Fruit fly (Drosophila melanogaster) whole organism, embryonic: ENCODE data around the gene UQCR-C2.
A peak's percentile ranks its signal among the peaks of the same experiment; 100 is the strongest.

Experiments used
- Abd-B ChIP-seq: fragments of 200-800 bp; sonication (Bioruptor generic); optimal IDR thresholded peaks from 2 replicates; lab custom pipeline; 2018; ENCODE audit warnings: missing biosample characterization, mild to moderate bottlenecking, missing genetic modification characterization, moderate library complexity
- Aef1 ChIP-seq: fragments of 200-800 bp; sonication (Bioruptor generic); IDR thresholded peaks from 3 replicates; pipeline ENCODE4 v1.3.6; 2022; ENCODE audit warnings: missing biosample characterization, missing genetic modification characterization
- BEAF-32 ChIP-seq: fragments of 200-800 bp; sonication (Bioruptor generic); optimal IDR thresholded peaks from 3 replicates; lab custom pipeline; 2017; ENCODE audit warnings: missing biosample characterization, missing genetic modification characterization, mild to moderate bottlenecking, moderate library complexity, missing genetic modification reagents
- Blimp-1 ChIP-seq: fragments of 200-800 bp; sonication (Bioruptor generic); optimal IDR thresholded peaks from 3 replicates; lab custom pipeline; 2018; ENCODE audit warnings: missing biosample characterization, missing genetic modification characterization, mild to moderate bottlenecking, moderate library complexity, missing genetic modification reagents
- Bteb2 ChIP-seq: fragments of 200-800 bp; sonication (Bioruptor generic); optimal IDR thresholded peaks from 2 replicates; lab custom pipeline; 2016; ENCODE audit warnings: missing biosample characterization, missing genetic modification characterization
- CG10543 ChIP-seq: fragments of 200-800 bp; sonication (Bioruptor generic); optimal IDR thresholded peaks from 3 replicates; lab custom pipeline; 2017; ENCODE audit warnings: missing biosample characterization, mild to moderate bottlenecking, missing genetic modification characterization, moderate library complexity
- CG12236 ChIP-seq: fragments of 200-800 bp; sonication (Bioruptor generic); optimal IDR thresholded peaks from 2 replicates; lab custom pipeline; 2016; ENCODE audit warnings: missing biosample characterization, missing genetic modification characterization
- CG1233 ChIP-seq: fragments of 200-800 bp; sonication (Bioruptor generic); optimal IDR thresholded peaks from 4 replicates; lab custom pipeline; 2018; ENCODE audit warnings: missing biosample characterization, mild to moderate bottlenecking, missing genetic modification characterization
- CG13287 ChIP-seq: fragments of 200-800 bp; sonication (Bioruptor generic); IDR thresholded peaks from 2 replicates; pipeline ENCODE4 v1.3.6; 2022; ENCODE audit warnings: missing biosample characterization, missing genetic modification characterization; ENCODE audit not compliant: partially characterized antibody
- CG13775 ChIP-seq: fragments of 200-800 bp; sonication (Bioruptor generic); optimal IDR thresholded peaks from 3 replicates; lab custom pipeline; 2017; ENCODE audit warnings: missing biosample characterization, mild to moderate bottlenecking, missing genetic modification characterization
- CG17802 ChIP-seq: fragments of 200-800 bp; sonication (Bioruptor generic); optimal IDR thresholded peaks from 2 replicates; lab custom pipeline; 2018; ENCODE audit warnings: missing biosample characterization, mild to moderate bottlenecking, missing genetic modification characterization, moderate library complexity
- CG18011 ChIP-seq: fragments of 200-800 bp; sonication (Bioruptor generic); optimal IDR thresholded peaks from 2 replicates; lab custom pipeline; 2017; ENCODE audit warnings: missing biosample characterization, missing genetic modification characterization, mild to moderate bottlenecking, moderate library complexity, missing genotype
- CG2678 ChIP-seq: fragments of 200-800 bp; sonication (Bioruptor generic); optimal IDR thresholded peaks from 3 replicates; lab custom pipeline; 2019; ENCODE audit warnings: missing biosample characterization, mild to moderate bottlenecking, missing genetic modification characterization, moderate library complexity
- CG2889 ChIP-seq: fragments of 200-800 bp; sonication (Bioruptor generic); IDR thresholded peaks from 3 replicates; pipeline ENCODE4 v1.3.6; 2022; ENCODE audit warnings: missing biosample characterization, missing genetic modification characterization
- CG30020 ChIP-seq: fragments of 200-800 bp; optimal IDR thresholded peaks from 2 replicates; lab custom pipeline; 2019; ENCODE audit warnings: missing biosample characterization, mild to moderate bottlenecking, missing genetic modification characterization, moderate library complexity
- CG32532 ChIP-seq: fragments of 200-800 bp; sonication (Bioruptor generic); IDR thresholded peaks from 2 replicates; pipeline ENCODE4 v1.3.6; 2022; ENCODE audit warnings: missing biosample characterization, missing genetic modification characterization
- CG32767 ChIP-seq: fragments of 200-800 bp; sonication (Bioruptor generic); IDR thresholded peaks from 2 replicates; pipeline ENCODE4 v1.3.6; 2022; ENCODE audit warnings: missing biosample characterization, missing genetic modification characterization
- CG34224 ChIP-seq: fragments of 200-800 bp; sonication (Bioruptor generic); IDR thresholded peaks from 3 replicates; pipeline ENCODE4 v1.3.6; 2022; ENCODE audit warnings: missing biosample characterization, missing genetic modification characterization; ENCODE audit not compliant: partially characterized antibody
- CG3838 ChIP-seq: fragments of 200-800 bp; sonication (Bioruptor generic); optimal IDR thresholded peaks from 3 replicates; lab custom pipeline; 2016; ENCODE audit warnings: missing biosample characterization, missing genetic modification characterization
- CG4360 ChIP-seq: fragments of 200-800 bp; sonication (Bioruptor generic); IDR thresholded peaks from 2 replicates; pipeline ENCODE4 v1.3.6; 2022; ENCODE audit warnings: missing biosample characterization, missing genetic modification characterization
- CG4404 ChIP-seq: fragments of 200-800 bp; sonication (Bioruptor generic); IDR thresholded peaks from 2 replicates; pipeline ENCODE4 v1.3.6; 2022; ENCODE audit warnings: missing biosample characterization, missing genetic modification characterization
- CG6765 ChIP-seq: fragments of 200-800 bp; sonication (Bioruptor generic); optimal IDR thresholded peaks from 3 replicates; lab custom pipeline; 2017; ENCODE audit warnings: missing biosample characterization, mild to moderate bottlenecking, missing genetic modification characterization
- CG7786 ChIP-seq: fragments of 200-800 bp; sonication (Bioruptor generic); optimal IDR thresholded peaks from 2 replicates; lab custom pipeline; 2016; ENCODE audit warnings: missing biosample characterization, missing genetic modification characterization
- CG8281 ChIP-seq: fragments of 200-800 bp; sonication (Bioruptor generic); optimal IDR thresholded peaks from 2 replicates; lab custom pipeline; 2018; ENCODE audit warnings: missing biosample characterization, mild to moderate bottlenecking, missing genetic modification characterization, moderate library complexity
- CG8765 ChIP-seq: fragments of 200-800 bp; sonication (Bioruptor generic); IDR thresholded peaks from 2 replicates; pipeline ENCODE4 v1.3.6; 2022; ENCODE audit warnings: missing biosample characterization, missing genetic modification characterization
- CG8924 ChIP-seq: fragments of 200-800 bp; optimal IDR thresholded peaks from 3 replicates; lab custom pipeline; 2019; ENCODE audit warnings: missing biosample characterization, mild to moderate bottlenecking, missing genetic modification characterization, moderate library complexity
- CG9215 ChIP-seq: fragments of 200-800 bp; sonication (Bioruptor generic); IDR thresholded peaks from 2 replicates; pipeline ENCODE4 v1.3.6; 2022; ENCODE audit warnings: missing biosample characterization, missing genetic modification characterization
- D19A ChIP-seq: fragments of 200-800 bp; optimal IDR thresholded peaks from 3 replicates; lab custom pipeline; 2019; ENCODE audit warnings: missing biosample characterization, mild to moderate bottlenecking, missing genetic modification characterization, moderate library complexity
- Dref ChIP-seq: fragments of 200-800 bp; sonication (Bioruptor generic); IDR thresholded peaks from 2 replicates; pipeline ENCODE4 v1.3.6; 2022; ENCODE audit warnings: missing biosample characterization, missing genetic modification characterization
- Elba2 ChIP-seq: fragments of 200-800 bp; sonication (Bioruptor generic); optimal IDR thresholded peaks from 3 replicates; lab custom pipeline; 2016; ENCODE audit warnings: missing biosample characterization, missing genetic modification characterization
- HmgD ChIP-seq: fragments of 200-800 bp; sonication (Bioruptor generic); optimal IDR thresholded peaks from 3 replicates; lab custom pipeline; 2016; ENCODE audit warnings: missing biosample characterization, missing genetic modification characterization
- Jarid2 ChIP-seq: fragments of 200-800 bp; sonication (Bioruptor generic); optimal IDR thresholded peaks from 3 replicates; lab custom pipeline; 2017; ENCODE audit warnings: mild to moderate bottlenecking, missing biosample characterization, missing genetic modification reagents, missing genetic modification characterization
- Lpt ChIP-seq: fragments of >200 bp; optimal IDR thresholded peaks from 2 replicates; lab custom pipeline; 2018; ENCODE audit warnings: missing biosample characterization, missing genetic modification characterization
- Mrtf ChIP-seq: fragments of 200-800 bp; sonication (Bioruptor generic); IDR thresholded peaks from 3 replicates; pipeline ENCODE4 v1.3.6; 2022; ENCODE audit warnings: missing biosample characterization, missing genetic modification characterization
- Sin3A ChIP-seq: fragments of >200 bp; optimal IDR thresholded peaks from 2 replicates; lab custom pipeline; 2018
- Stat92E ChIP-seq, 3 experiments: fragments of >200 bp in 2 of 3; fragments of 200-800 bp in 1 of 3; sonication (Bioruptor generic) in 1 of 3; optimal IDR thresholded peaks; 2 replicates each; lab custom pipeline; 2017 to 2019; ENCODE audit warnings: missing biosample characterization in 3 of 3, missing genetic modification characterization in 3 of 3, mild to moderate bottlenecking in 1 of 3, moderate library complexity in 1 of 3
- cas ChIP-seq: fragments of 200-800 bp; sonication (Bioruptor generic); IDR thresholded peaks from 2 replicates; pipeline ENCODE4 v1.3.6; 2022; ENCODE audit warnings: missing biosample characterization, missing genetic modification characterization
- cg ChIP-seq: fragments of 200-800 bp; sonication (Bioruptor generic); optimal IDR thresholded peaks from 3 replicates; lab custom pipeline; 2019; ENCODE audit warnings: missing biosample characterization, mild to moderate bottlenecking, missing genetic modification characterization, moderate library complexity
- crol ChIP-seq: fragments of 200-800 bp; sonication (Bioruptor generic); IDR thresholded peaks from 2 replicates; pipeline ENCODE4 v1.3.6; 2022; ENCODE audit warnings: missing biosample characterization, missing genetic modification characterization
- disco-r ChIP-seq: fragments of 200-800 bp; sonication (Bioruptor generic); optimal IDR thresholded peaks from 2 replicates; lab custom pipeline; 2016; ENCODE audit warnings: missing biosample characterization, missing genetic modification characterization
- dmrt11E ChIP-seq: fragments of 200-800 bp; sonication (Bioruptor generic); optimal IDR thresholded peaks from 3 replicates; lab custom pipeline; 2018; ENCODE audit warnings: missing biosample characterization, mild to moderate bottlenecking, missing genetic modification characterization, moderate library complexity
- ham ChIP-seq: fragments of 200-800 bp; sonication (Bioruptor generic); IDR thresholded peaks from 2 replicates; pipeline ENCODE4 v1.3.6; 2022; ENCODE audit warnings: missing biosample characterization, missing genetic modification characterization
- hbn ChIP-seq: fragments of 200-800 bp; sonication (Bioruptor generic); IDR thresholded peaks from 2 replicates; pipeline ENCODE4 v1.3.6; 2022; ENCODE audit warnings: missing biosample characterization, missing genetic modification characterization; ENCODE audit not compliant: partially characterized antibody
- ken ChIP-seq: fragments of 200-800 bp; sonication (Bioruptor generic); IDR thresholded peaks from 3 replicates; pipeline ENCODE4 v1.3.6; 2022; ENCODE audit warnings: missing biosample characterization, missing genetic modification characterization
- odd ChIP-seq: fragments of 200-800 bp; sonication (Bioruptor generic); optimal IDR thresholded peaks from 2 replicates; lab custom pipeline; 2017; ENCODE audit warnings: missing biosample characterization, mild to moderate bottlenecking, missing genetic modification characterization
- pho ChIP-seq: fragments of 200-800 bp; sonication (Bioruptor generic); optimal IDR thresholded peaks from 2 replicates; lab custom pipeline; 2016; ENCODE audit warnings: missing biosample characterization, missing genetic modification characterization
- phol ChIP-seq: fragments of 200-800 bp; sonication (Bioruptor generic); optimal IDR thresholded peaks from 3 replicates; lab custom pipeline; 2018; ENCODE audit warnings: missing biosample characterization, mild to moderate bottlenecking, missing genetic modification characterization, moderate library complexity
- sc ChIP-seq, 3 experiments: fragments of >200 bp in 2 of 3; fragments of 200-800 bp in 1 of 3; sonication (Bioruptor generic) in 1 of 3; optimal IDR thresholded peaks; 2 replicates in 2 of 3; 3 replicates in 1 of 3; lab custom pipeline; 2017; ENCODE audit warnings: mild to moderate bottlenecking in 1 of 3, missing biosample characterization in 1 of 3, missing genetic modification characterization in 1 of 3, missing genetic modification reagents in 1 of 3
- so ChIP-seq: fragments of 200-800 bp; sonication (Bioruptor generic); IDR thresholded peaks from 3 replicates; pipeline ENCODE4 v1.3.6; 2022; ENCODE audit warnings: missing biosample characterization, missing genetic modification characterization
- trem ChIP-seq: fragments of 200-800 bp; optimal IDR thresholded peaks from 3 replicates; lab custom pipeline; 2019; ENCODE audit warnings: missing biosample characterization, mild to moderate bottlenecking, missing genetic modification characterization, moderate library complexity
- unpg ChIP-seq: fragments of 200-800 bp; sonication (Bioruptor generic); optimal IDR thresholded peaks from 3 replicates; lab custom pipeline; 2018; ENCODE audit warnings: missing biosample characterization, mild to moderate bottlenecking, missing genetic modification characterization, moderate library complexity

UQCR-C2 gene

dm6 chr3L:16544220-16544619 is 39.7 kb upstream of the UQCR-C2 start (continued):
- TF ChIP-seq CG1233 (no peak), CG18011 (GFP tag; lab: Kevin White, UChicago) (no peak), Dref (no peak), Aef1 (no peak), ken (GFP tag; lab: Robert Waterston, UW) (peak; percentile 61; the same call in 2 of the 3 replicates), CG32532 (GFP tag; lab: Robert Waterston, UW) (peak; percentile 45; the same call in 1 of the 2 replicates), hbn (GFP tag; lab: Robert Waterston, UW) (no peak), CG2889 (no peak), unpg (GFP tag; lab: Kevin White, UChicago) (peak; percentile 57), disco-r (GFP tag; lab: Kevin White, UChicago) (no peak), Stat92E (GFP tag; optimal IDR thresholded peaks at IDR 0.05; lab: Kevin White, UChicago) (no peak), CG3838 (GFP tag; lab: Kevin White, UChicago) (no peak), trem (no peak), CG17802 (tag; lab: Kevin White, UChicago) (no peak), CG8281 (tag; lab: Kevin White, UChicago) (no peak), CG12236 (GFP tag; lab: Kevin White, UChicago) (no peak), CG6765 (no peak), CG10543 (GFP tag; lab: Kevin White, UChicago) (no peak), CG32767 (GFP tag; lab: Robert Waterston, UW) (no peak), cg (no peak), Lpt (no peak), Blimp-1 (GFP tag; lab: Kevin White, UChicago) (peak; percentile 71), Elba2 (GFP tag; lab: Kevin White, UChicago) (no peak), CG8924 (no peak), D19A (peak; percentile 48), pho (no peak), cas (GFP tag; lab: Robert Waterston, UW) (no peak), CG13287 (no peak), CG30020 (tag; lab: Kevin White, UChicago) (no peak), CG2678 (tag; lab: Kevin White, UChicago) (peak; percentile 31), CG9215 (GFP tag; lab: Robert Waterston, UW) (no peak), Sin3A (lab: Kevin White, UChicago) (no peak), odd (GFP tag; lab: Kevin White, UChicago) (no peak), CG34224 (GFP tag; lab: Robert Waterston, UW) (no peak), phol (peak; percentile 52), CG4404 (GFP tag; lab: Robert Waterston, UW) (no peak), Bteb2 (GFP tag; lab: Kevin White, UChicago) (no peak), Mrtf (no peak), so (GFP tag; lab: Robert Waterston, UW) (no peak), crol (GFP tag; lab: Robert Waterston, UW) (no peak), Abd-B (GFP tag; lab: Kevin White, UChicago) (no peak), CG4360 (GFP tag; lab: Robert Waterston, UW) (no peak), CG13775 (GFP tag; lab: Kevin White, UChicago) (no peak), CG8765 (no peak), ham (GFP tag; lab: Robert Waterston, UW) (no peak), dmrt11E (tag; lab: Kevin White, UChicago) (peak; percentile 59), HmgD (GFP tag; lab: Kevin White, UChicago) (no peak), Jarid2 (GFP tag; lab: Kevin White, UChicago) (no peak), BEAF-32 (GFP tag; lab: Kevin White, UChicago) (no peak), sc (optimal IDR thresholded peaks at IDR 0.05; lab: Kevin White, UChicago) (no peak), sc (GFP tag; optimal IDR thresholded peaks at IDR 0.05; lab: Kevin White, UChicago) (peak; percentile 22), CG7786 (GFP tag; lab: Kevin White, UChicago) (peak; percentile 15)
